Worm (Caenorhabditis elegans): ENCODE results near the gene unc-103.

ce11 chrIII:4120386-4120785 lies 5.2 kb downstream of the unc-103 start:
- TF ChIP-seq W03F9.2 (tag; optimal IDR thresholded peaks at IDR 0.05) (no peak), him-1 (tag; optimal IDR thresholded peaks at IDR 0.05) (no peak), dao-5 (tag; optimal IDR thresholded peaks at IDR 0.05) (no peak)

All from whole organism, L4/young adult.